Fruit fly (Drosophila melanogaster) whole organism: Measurements from ENCODE around the gene CG31157.

ENCODE experiments used
- CG8478 ChIP-seq: fragments of >200 bp; optimal IDR thresholded peaks from 2 replicates; lab custom pipeline; 2018; ENCODE audit warnings: inconsistent platforms
- Dll ChIP-seq: fragments of >200 bp; optimal IDR thresholded peaks from 2 replicates; lab custom pipeline; 2017
- EcR ChIP-seq, 2 experiments: fragments of >200 bp; optimal IDR thresholded peaks; 2 replicates each; lab custom pipeline; 2017; ENCODE audit warnings: missing biosample characterization in 2 of 2, missing genetic modification characterization in 2 of 2, missing genetic modification reagents in 2 of 2
- pan ChIP-seq: fragments of >200 bp; optimal IDR thresholded peaks from 2 replicates; lab custom pipeline; 2017
- psq ChIP-seq: fragments of >200 bp; optimal IDR thresholded peaks from 2 replicates; lab custom pipeline; 2017
- usp ChIP-seq: fragments of >200 bp; optimal IDR thresholded peaks from 2 replicates; lab custom pipeline; 2017; ENCODE audit warnings: missing biosample characterization, missing genetic modification characterization, mixed read lengths

DNA sequence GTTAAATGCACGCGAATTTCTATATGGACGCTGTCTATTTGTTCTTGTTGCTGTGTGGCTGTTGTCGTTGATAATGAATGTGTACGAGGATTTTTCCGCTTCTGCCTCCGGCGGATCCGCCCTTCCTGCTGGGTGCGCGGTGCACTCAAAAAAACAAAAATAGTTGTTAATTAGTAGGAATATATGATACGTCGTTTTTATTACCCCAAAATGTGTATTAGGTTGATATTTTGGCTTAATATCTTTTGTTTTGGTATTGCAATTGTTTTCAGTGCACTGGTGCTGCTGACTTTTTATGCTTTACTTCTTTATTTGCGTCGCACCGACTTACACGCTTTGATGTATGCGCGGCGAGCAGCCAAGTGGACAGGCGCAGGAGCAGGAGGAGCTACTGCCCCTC is 44.1 kb downstream of the CG31157 start:
- TF ChIP-seq Dll (lab: Kevin White, UChicago) (no peak), EcR (GFP tag; optimal IDR thresholded peaks at IDR 0.05; lab: Kevin White, UChicago) (no peak), psq (no peak), CG8478 (lab: Kevin White, UChicago) (no peak), pan (lab: Kevin White, UChicago) (no peak), usp (GFP tag; lab: Kevin White, UChicago) (no peak)
